Worm (Caenorhabditis elegans): ENCODE measurements around the gene F55A4.7.

F55A4.7 gene

ce11 chrX:1038347-1038746 lies at the start of gene F55A4.7:
TSS of gene F55A4.7 (minus strand) at chrX:1038447.
- TF ChIP-seq hmbx-1 (tag; optimal IDR thresholded peaks at IDR 0.05) (no peak), ets-7 (tag; optimal IDR thresholded peaks at IDR 0.05) (no peak), flt-1 (GFP tag; IDR thresholded peaks at IDR 0.05) (no peak), aly-1 (tag; optimal IDR thresholded peaks at IDR 0.05) (no peak), sea-1 (GFP tag; conservative IDR thresholded peaks at IDR 0.05) (no peak), pes-1 (GFP tag; IDR thresholded peaks at IDR 0.05) (no peak), F13C5.2 (tag; optimal IDR thresholded peaks at IDR 0.05) (no peak), scrt-1 (GFP tag; IDR thresholded peaks at IDR 0.05) (no peak)

DNA sequence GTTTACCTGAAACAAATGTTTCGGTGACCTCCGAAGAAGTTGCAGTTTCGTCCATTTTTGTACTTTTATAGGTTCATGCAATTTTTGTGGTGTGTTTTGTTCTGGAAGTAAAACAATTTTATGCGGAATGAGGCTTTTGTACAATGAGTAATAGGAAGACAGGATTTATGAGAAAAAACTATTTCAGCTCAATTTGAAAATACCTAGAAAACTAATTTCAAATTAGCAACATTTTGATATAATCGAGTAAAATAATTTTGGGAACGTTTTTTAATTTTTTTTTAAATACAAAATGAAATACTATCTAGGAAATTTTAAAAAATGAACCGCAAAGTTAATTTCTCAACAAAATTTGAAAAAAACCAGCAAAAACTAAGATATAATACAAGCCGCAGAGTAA lies 49.8 kb upstream of the F55A4.7 start, which contains the start of gene rei-2:
Gene rei-2, minus strand, starts transcription at position 101 of the 400 bp plus-strand sequence.
- TF ChIP-seq hmbx-1 (tag; optimal IDR thresholded peaks at IDR 0.05) (no peak), tra-4 (tag; optimal IDR thresholded peaks at IDR 0.05) (no peak), flt-1 (GFP tag; IDR thresholded peaks at IDR 0.05) (no peak), F13C5.2 (tag; optimal IDR thresholded peaks at IDR 0.05) (no peak), tbx-37 (GFP tag; conservative IDR thresholded peaks at IDR 0.05) (no peak), pes-1 (GFP tag; IDR thresholded peaks at IDR 0.05) (no peak), B0310.2 (tag; optimal IDR thresholded peaks at IDR 0.05) (no peak), hmg-4 (GFP tag; optimal IDR thresholded peaks at IDR 0.05) (no peak), tbx-11 (GFP tag; IDR thresholded peaks at IDR 0.05) (no peak), ceh-13 (GFP tag; optimal IDR thresholded peaks at IDR 0.05) (no peak), aly-1 (tag; optimal IDR thresholded peaks at IDR 0.05) (no peak), scrt-1 (GFP tag; IDR thresholded peaks at IDR 0.05) (no peak), ets-7 (tag; optimal IDR thresholded peaks at IDR 0.05) (no peak), ama-1 (optimal IDR thresholded peaks at IDR 0.05) (no peak)

DNA sequence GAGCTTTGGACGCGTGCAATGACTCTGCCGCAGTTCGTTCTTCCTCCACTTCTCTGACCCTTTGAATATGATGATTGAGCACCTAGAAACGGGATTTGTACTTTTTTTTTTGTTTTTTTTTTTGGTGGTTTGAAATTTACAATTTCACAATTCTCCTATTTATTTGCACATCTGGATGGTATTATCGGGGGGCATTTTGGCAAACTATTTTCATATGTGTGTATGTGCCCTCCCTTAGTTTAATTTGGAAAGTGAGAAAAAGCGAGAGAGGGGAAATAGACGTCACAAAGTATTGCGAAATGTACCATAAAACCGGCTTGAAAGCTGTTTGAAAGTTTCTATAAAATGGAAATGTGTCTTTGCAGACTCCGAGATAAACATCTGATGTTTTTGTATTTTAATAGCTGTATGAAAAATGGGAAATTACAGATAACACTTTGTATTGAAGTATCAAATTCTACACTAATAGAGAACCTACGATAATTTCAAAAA lies 48.2 kb upstream of the F55A4.7 start:
- no peak for TF ChIP-seq tbx-11 (GFP tag; IDR thresholded peaks at IDR 0.05)
- TF ChIP-seq aly-1 (tag; optimal IDR thresholded peaks at IDR 0.05), result no peak

DNA sequence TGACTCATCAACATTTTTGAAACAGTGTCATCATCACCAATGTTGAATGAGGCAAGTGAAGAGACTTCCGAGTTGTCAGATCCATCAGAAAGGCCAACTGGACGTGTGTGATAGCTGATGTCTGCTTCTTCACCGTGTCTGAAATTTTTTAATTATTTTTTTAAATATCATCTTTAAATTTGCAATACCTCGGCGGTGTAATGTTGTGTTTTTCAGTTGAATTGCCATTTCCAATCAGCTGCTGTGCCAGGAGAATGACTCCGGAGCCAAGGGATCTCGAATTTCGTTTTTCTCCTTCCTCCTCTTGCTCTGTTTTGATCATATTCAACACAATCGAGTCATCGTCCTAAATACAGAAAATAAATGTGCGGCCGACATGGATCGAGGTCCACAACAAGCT lies 46.8 kb upstream of the F55A4.7 start:
- no peak for TF ChIP-seq scrt-1 (GFP tag; IDR thresholded peaks at IDR 0.05)
- TF ChIP-seq hnd-1 (tag; optimal IDR thresholded peaks at IDR 0.05), result no peak
- TF ChIP-seq tbx-37 (GFP tag; conservative IDR thresholded peaks at IDR 0.05), result no peak
- no peak for TF ChIP-seq tra-4 (tag; optimal IDR thresholded peaks at IDR 0.05)
- TF ChIP-seq hmg-4 (GFP tag; optimal IDR thresholded peaks at IDR 0.05), result no peak
- TF ChIP-seq pes-1 (GFP tag; IDR thresholded peaks at IDR 0.05), result no peak
- no peak for TF ChIP-seq F13C5.2 (tag; optimal IDR thresholded peaks at IDR 0.05)
- no peak for TF ChIP-seq hmbx-1 (tag; optimal IDR thresholded peaks at IDR 0.05)
- no peak for TF ChIP-seq ceh-36 (tag; optimal IDR thresholded peaks at IDR 0.05)
- no peak for TF ChIP-seq ets-7 (tag; optimal IDR thresholded peaks at IDR 0.05)
- no peak for TF ChIP-seq flt-1 (GFP tag; IDR thresholded peaks at IDR 0.05)
- no peak for TF ChIP-seq ama-1 (optimal IDR thresholded peaks at IDR 0.05)

ce11 chrX:1081927-1082326 lies 43.7 kb upstream of the F55A4.7 start:
- TF ChIP-seq ets-7 (tag; optimal IDR thresholded peaks at IDR 0.05) (no peak), hnd-1 (tag; optimal IDR thresholded peaks at IDR 0.05) (no peak), pes-1 (GFP tag; IDR thresholded peaks at IDR 0.05) (no peak), sea-1 (GFP tag; conservative IDR thresholded peaks at IDR 0.05) (no peak), ceh-13 (GFP tag; optimal IDR thresholded peaks at IDR 0.05) (no peak), aly-1 (tag; optimal IDR thresholded peaks at IDR 0.05) (peak; percentile 41), ceh-36 (tag; optimal IDR thresholded peaks at IDR 0.05) (no peak), B0310.2 (tag; optimal IDR thresholded peaks at IDR 0.05) (no peak), tra-4 (tag; optimal IDR thresholded peaks at IDR 0.05) (no peak), hmbx-1 (tag; optimal IDR thresholded peaks at IDR 0.05) (no peak), scrt-1 (GFP tag; IDR thresholded peaks at IDR 0.05) (0 out of 2 replicates have a peak, but pooled peaks have one; percentile 17), ama-1 (optimal IDR thresholded peaks at IDR 0.05) (no peak), flt-1 (GFP tag; IDR thresholded peaks at IDR 0.05) (no peak), tbx-37 (GFP tag; conservative IDR thresholded peaks at IDR 0.05) (no peak), F13C5.2 (tag; optimal IDR thresholded peaks at IDR 0.05) (no peak), tbx-11 (GFP tag; IDR thresholded peaks at IDR 0.05) (no peak), hmg-4 (GFP tag; optimal IDR thresholded peaks at IDR 0.05) (peak; percentile 62)

DNA sequence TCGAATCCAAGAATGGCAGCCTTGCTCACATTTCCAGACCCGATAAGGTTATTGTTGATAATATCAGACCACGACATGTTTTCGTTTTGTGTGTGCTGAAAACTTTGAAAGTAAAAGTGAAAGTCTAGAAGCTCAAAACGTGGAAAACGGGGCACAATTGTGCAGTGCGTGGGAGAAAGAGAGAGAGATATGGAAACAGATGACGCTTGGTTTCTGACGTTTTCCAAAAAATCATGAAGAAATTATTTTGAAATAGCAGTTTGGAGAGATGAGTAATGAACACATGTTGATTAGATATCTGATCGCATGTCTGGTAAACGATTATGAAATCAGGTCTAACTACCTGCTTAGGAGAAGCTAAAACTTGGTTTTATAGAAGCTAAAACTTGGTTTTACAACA lies 42.3 kb upstream of the F55A4.7 start, which contains the start of gene pfn-3:
Gene pfn-3, minus strand, starts transcription at position 101 of the 400 bp plus-strand sequence.
- TF ChIP-seq F13C5.2 (tag; optimal IDR thresholded peaks at IDR 0.05), result no peak
- no peak for TF ChIP-seq sea-1 (GFP tag; conservative IDR thresholded peaks at IDR 0.05)
- no peak for TF ChIP-seq tra-4 (tag; optimal IDR thresholded peaks at IDR 0.05)
- no peak for TF ChIP-seq ama-1 (optimal IDR thresholded peaks at IDR 0.05)
- no peak for TF ChIP-seq hmbx-1 (tag; optimal IDR thresholded peaks at IDR 0.05)
- TF ChIP-seq tbx-37 (GFP tag; conservative IDR thresholded peaks at IDR 0.05), result no peak
- TF ChIP-seq aly-1 (tag; optimal IDR thresholded peaks at IDR 0.05), result no peak
- no peak for TF ChIP-seq flt-1 (GFP tag; IDR thresholded peaks at IDR 0.05)
- no peak for TF ChIP-seq hnd-1 (tag; optimal IDR thresholded peaks at IDR 0.05)
- no peak for TF ChIP-seq tbx-11 (GFP tag; IDR thresholded peaks at IDR 0.05)

ce11 chrX:1072152-1072551 lies 33.9 kb upstream of the F55A4.7 start, which contains the start of gene lim-6:
TSS of gene lim-6 (plus strand) at chrX:1072452.
- TF ChIP-seq F13C5.2 (tag; optimal IDR thresholded peaks at IDR 0.05), result no peak
- TF ChIP-seq ceh-36 (tag; optimal IDR thresholded peaks at IDR 0.05), result no peak
- no peak for TF ChIP-seq tbx-11 (GFP tag; IDR thresholded peaks at IDR 0.05)
- TF ChIP-seq hnd-1 (tag; optimal IDR thresholded peaks at IDR 0.05), result no peak
- TF ChIP-seq flt-1 (GFP tag; IDR thresholded peaks at IDR 0.05), result no peak
- no peak for TF ChIP-seq hmbx-1 (tag; optimal IDR thresholded peaks at IDR 0.05)
- no peak for TF ChIP-seq scrt-1 (GFP tag; IDR thresholded peaks at IDR 0.05)
- TF ChIP-seq hmg-4 (GFP tag; optimal IDR thresholded peaks at IDR 0.05), result no peak

DNA sequence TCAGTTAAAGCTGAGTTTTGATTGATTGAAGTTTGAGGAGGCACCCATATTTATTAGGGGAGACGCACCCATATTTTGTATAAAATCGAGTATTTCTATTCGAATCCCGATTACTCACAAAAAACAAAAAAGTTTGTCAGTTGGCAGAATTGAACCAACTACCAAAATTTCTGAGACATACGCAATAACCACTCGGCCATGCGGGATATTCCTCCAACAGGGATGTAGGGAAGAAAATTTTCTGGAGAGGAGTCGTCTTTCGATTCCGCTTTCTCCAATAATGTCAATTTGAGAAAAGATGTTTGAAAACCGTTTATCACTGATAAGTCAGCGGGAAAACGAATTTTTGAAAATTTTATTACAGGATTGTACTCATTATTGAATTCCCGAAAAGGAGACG lies 32.3 kb upstream of the F55A4.7 start:
- TF ChIP-seq tbx-37 (GFP tag; conservative IDR thresholded peaks at IDR 0.05), result peak; percentile 48; the same call in 1 of the 2 replicates
